Worm (Caenorhabditis elegans) whole organism, young adult: ENCODE measurements around the gene zim-3.

Source experiments
- B0019.2 ChIP-seq: fragments of 200-800 bp; sonication (Bioruptor generic); conservative IDR thresholded peaks from 2 replicates; pipeline ENCODE4 v1.3.6; 2022; ENCODE audit warnings: missing genetic modification reagents, missing genetic modification characterization, missing compliant biosample characterization
- F10E7.11 ChIP-seq: sonication (generic microtip); optimal IDR thresholded peaks from 2 replicates; lab custom pipeline; 2017; ENCODE audit warnings: mild to moderate bottlenecking, missing genetic modification characterization, moderate library complexity, missing compliant biosample characterization
- T07F8.4 ChIP-seq: sonication (generic microtip); optimal IDR thresholded peaks from 2 replicates; lab custom pipeline; 2016; ENCODE audit warnings: mild to moderate bottlenecking, missing genetic modification characterization, moderate library complexity, missing compliant biosample characterization
- athp-1 ChIP-seq: sonication (generic microtip); optimal IDR thresholded peaks from 2 replicates; lab custom pipeline; 2017; ENCODE audit warnings: mild to moderate bottlenecking, missing genetic modification characterization, missing compliant biosample characterization
- cebp-1 ChIP-seq, 2 experiments: fragments of 200-800 bp in 1 of 2; sonication (Bioruptor generic) in 1 of 2; sonication (generic microtip) in 1 of 2; IDR thresholded peaks in 1 of 2; optimal IDR thresholded peaks in 1 of 2; 2 replicates each; pipeline versions ENCODE4 v1.3.6 to Lab custom; 2017 to 2022; ENCODE audit warnings: missing compliant biosample characterization in 2 of 2, missing genetic modification characterization in 2 of 2, mild to moderate bottlenecking in 1 of 2, missing genetic modification reagents in 1 of 2, moderate library complexity in 1 of 2
- die-1 ChIP-seq: sonication (generic microtip); optimal IDR thresholded peaks from 2 replicates; lab custom pipeline; 2016; ENCODE audit warnings: missing genotype, mild to moderate bottlenecking, missing genetic modification characterization, missing compliant biosample characterization
- lin-26 ChIP-seq: fragments of 200-800 bp; sonication (Bioruptor generic); IDR thresholded peaks from 2 replicates; pipeline ENCODE4 v1.3.6; 2022; ENCODE audit warnings: missing genetic modification reagents, missing genetic modification characterization, missing compliant biosample characterization
- pha-4 ChIP-seq: fragments of 150-350 bp; sonication (generic microtip); optimal IDR thresholded peaks from 2 replicates; lab custom pipeline; 2014; ENCODE audit warnings: missing biosample characterization, missing genetic modification reagents, missing genetic modification characterization
- rpc-1 ChIP-seq, 2 experiments: fragments of 150-350 bp in 1 of 2; sonication (generic microtip) in 1 of 2; optimal IDR thresholded peaks; 2 replicates each; lab custom pipeline; 2014 to 2018; ENCODE audit warnings: missing biosample characterization in 1 of 2, missing genetic modification characterization in 1 of 2, missing genetic modification reagents in 1 of 2, missing genotype in 1 of 2
- snpc-1.1 ChIP-seq: sonication (generic microtip); optimal IDR thresholded peaks from 2 replicates; lab custom pipeline; 2017; ENCODE audit warnings: missing genetic modification characterization, mild to moderate bottlenecking, missing compliant biosample characterization, antibody characterized with exemption, moderate library complexity, missing genotype, missing genetic modification reagents; ENCODE audit not compliant: insufficient read depth
- unc-62 ChIP-seq: fragments of 150-350 bp; optimal IDR thresholded peaks from 2 replicates; lab custom pipeline; 2014; ENCODE audit warnings: missing biosample characterization, missing genetic modification reagents, missing genetic modification characterization

- TF ChIP-seq athp-1: no peak
- no peak for TF ChIP-seq lin-26 (GFP tag; lab: Robert Waterston, UW)
- no peak for TF ChIP-seq pha-4
- TF ChIP-seq die-1: no peak
- TF ChIP-seq T07F8.4 (tag; lab: Kevin White, UChicago): no peak
- no peak for TF ChIP-seq B0019.2 (GFP tag; lab: Robert Waterston, UW)
- no peak for TF ChIP-seq F10E7.11 (tag; lab: Kevin White, UChicago)
- TF ChIP-seq unc-62: no peak
- TF ChIP-seq snpc-1.1 (tag; lab: Kevin White, UChicago): no peak
- no peak for TF ChIP-seq cebp-1 (GFP tag; IDR thresholded peaks at IDR 0.05; lab: Robert Waterston, UW)
- TF ChIP-seq cebp-1 (tag; optimal IDR thresholded peaks at IDR 0.05; lab: Kevin White, UChicago): no peak
- TF ChIP-seq rpc-1 (optimal IDR thresholded peaks at IDR 0.05; lab: Kevin White, UChicago): no peak
- no peak for TF ChIP-seq rpc-1 (tag; optimal IDR thresholded peaks at IDR 0.05; lab: Kevin White, UChicago)
Measured at ce11 chrIV:10545038-10545437, 13.5 kb upstream of the zim-3 start, which contains the start of gene T07G12.5.
